Worm (Caenorhabditis elegans) whole organism, midembryonic: ENCODE measurements around the gene R12B2.3.

ENCODE experiments used
- T22C8.4 ChIP-seq: fragments of 200-800 bp; sonication (Bioruptor generic); IDR thresholded peaks from 2 replicates; pipeline ENCODE4 v1.3.6; 2022; ENCODE audit warnings: missing genetic modification characterization, missing compliant biosample characterization
- cog-1 ChIP-seq: sonication (generic microtip); optimal IDR thresholded peaks from 2 replicates; lab custom pipeline; 2016; ENCODE audit warnings: missing genetic modification characterization, missing compliant biosample characterization
- flt-1 ChIP-seq: fragments of 200-800 bp; sonication (Bioruptor generic); IDR thresholded peaks from 2 replicates; pipeline ENCODE4 v1.3.6; 2022; ENCODE audit warnings: missing genetic modification characterization, missing compliant biosample characterization
- klf-2 ChIP-seq: fragments of 200-800 bp; sonication (Bioruptor generic); conservative IDR thresholded peaks from 2 replicates; pipeline ENCODE4 v1.3.6; 2022; ENCODE audit warnings: missing genetic modification reagents, missing genetic modification characterization, missing compliant biosample characterization
- med-1 ChIP-seq: sonication (generic microtip); optimal IDR thresholded peaks from 2 replicates; lab custom pipeline; 2017; ENCODE audit warnings: missing genetic modification characterization, mild to moderate bottlenecking, missing compliant biosample characterization, antibody characterized with exemption, missing genetic modification reagents; ENCODE audit not compliant: insufficient read depth
- ref-1 ChIP-seq: fragments of 200-800 bp; sonication (Bioruptor generic); conservative IDR thresholded peaks from 2 replicates; pipeline ENCODE4 v1.3.6; 2022; ENCODE audit warnings: missing genetic modification reagents, missing genetic modification characterization, missing compliant biosample characterization
- tab-1 ChIP-seq: fragments of 200-800 bp; sonication (Bioruptor generic); IDR thresholded peaks from 2 replicates; pipeline ENCODE4 v1.3.6; 2022; ENCODE audit warnings: missing genetic modification characterization, missing compliant biosample characterization
- ztf-29 ChIP-seq: fragments of 200-800 bp; sonication (Bioruptor generic); IDR thresholded peaks from 2 replicates; pipeline ENCODE4 v1.3.6; 2022; ENCODE audit warnings: missing genetic modification reagents, missing genetic modification characterization, missing compliant biosample characterization

- no peak for TF ChIP-seq klf-2 (GFP tag; lab: Robert Waterston, UW)
- TF ChIP-seq tab-1 (GFP tag; lab: Robert Waterston, UW): no peak
- TF ChIP-seq cog-1: no peak
- TF ChIP-seq flt-1 (GFP tag; lab: Robert Waterston, UW): no peak
- no peak for TF ChIP-seq ztf-29
- no peak for TF ChIP-seq ref-1 (GFP tag; lab: Robert Waterston, UW)
- no peak for TF ChIP-seq T22C8.4 (GFP tag; lab: Robert Waterston, UW)
- no peak for TF ChIP-seq med-1 (GFP tag; lab: Kevin White, UChicago)
Observed at ce11 chrIII:5839147-5839546, 33.8 kb downstream of the R12B2.3 start.
